Fruit fly (Drosophila melanogaster): ENCODE measurements around the gene capt.

The capt gene

dm6 chr2L:1118880-1119809, 38.9 kb downstream of the capt start (continued):
- TF ChIP-seq Rx (GFP tag; IDR thresholded peaks at IDR 0.05) (peak; percentile 50), her (GFP tag; optimal IDR thresholded peaks at IDR 0.05) (peak; percentile 19), Mrtf (GFP tag; IDR thresholded peaks at IDR 0.05) (peak; percentile 54; the same call in 2 of the 3 replicates), Lhr (GFP tag; optimal IDR thresholded peaks at IDR 0.05) (no peak), CG11456 (GFP tag; IDR thresholded peaks at IDR 0.05) (peak; percentile 66), Mes4 (GFP tag; optimal IDR thresholded peaks at IDR 0.05) (peak; percentile 32), CG11696 (GFP tag; IDR thresholded peaks at IDR 0.05) (peak; percentile 55), gfzf (GFP tag; optimal IDR thresholded peaks at IDR 0.05) (no peak), CG1233 (GFP tag; optimal IDR thresholded peaks at IDR 0.05) (peak; percentile 48), CoRest (tag; optimal IDR thresholded peaks at IDR 0.05) (peak; percentile 71), kay (GFP tag; optimal IDR thresholded peaks at IDR 0.05) (peak; percentile 61), pros (GFP tag; optimal IDR thresholded peaks at IDR 0.05) (no peak), CG11398 (GFP tag; optimal IDR thresholded peaks at IDR 0.05) (no peak), amos (GFP tag; IDR thresholded peaks at IDR 0.05; ENCODE audit: partially characterized antibody) (peak; percentile 44; the same call in 1 of the 2 replicates), tio (GFP tag; optimal IDR thresholded peaks at IDR 0.05) (peak; percentile 51), sens-2 (GFP tag; IDR thresholded peaks at IDR 0.05) (0 out of 2 replicates have a peak, but pooled peaks have one; percentile 6), Lim3 (GFP tag; IDR thresholded peaks at IDR 0.05) (no peak), slp2 (GFP tag; optimal IDR thresholded peaks at IDR 0.05) (peak; percentile 17), CG4282 (GFP tag; optimal IDR thresholded peaks at IDR 0.05) (no peak), sim (GFP tag; IDR thresholded peaks at IDR 0.05) (no peak), Ada2b (GFP tag; IDR thresholded peaks at IDR 0.05) (peak; percentile 84), CG7372 (GFP tag; IDR thresholded peaks at IDR 0.05) (peak; percentile 65), pnt (GFP tag; optimal IDR thresholded peaks at IDR 0.05) (peak; percentile 19), CG14965 (GFP tag; optimal IDR thresholded peaks at IDR 0.05; ENCODE audit: borderline replicate concordance) (no peak), insv (GFP tag; optimal IDR thresholded peaks at IDR 0.05) (peak in 1 of 2 experiments; percentile 21), pum (GFP tag; optimal IDR thresholded peaks at IDR 0.05) (peak; percentile 37), da (GFP tag; optimal IDR thresholded peaks at IDR 0.05) (peak; percentile 16), CG13894 (tag; optimal IDR thresholded peaks at IDR 0.05) (peak; percentile 13), CG6272 (GFP tag; IDR thresholded peaks at IDR 0.05) (peak; percentile 57), Ets97D (GFP tag; optimal IDR thresholded peaks at IDR 0.05) (peak; percentile 44), Nf-YB (GFP tag; optimal IDR thresholded peaks at IDR 0.05) (peak; percentile 33), pita (GFP tag; optimal IDR thresholded peaks at IDR 0.05) (no peak), pb (GFP tag; optimal IDR thresholded peaks at IDR 0.05) (no peak), CG8359 (GFP tag; optimal IDR thresholded peaks at IDR 0.05; ENCODE audit: borderline replicate concordance) (no peak), repo (GFP tag; optimal IDR thresholded peaks at IDR 0.05) (peak; percentile 13), Side (GFP tag; optimal IDR thresholded peaks at IDR 0.05) (no peak), ac (GFP tag; optimal IDR thresholded peaks at IDR 0.05) (no peak), hbn (GFP tag; IDR thresholded peaks at IDR 0.05; ENCODE audit: partially characterized antibody) (no peak), gcm (GFP tag; optimal IDR thresholded peaks at IDR 0.05) (peak; percentile 52), Abd-B (GFP tag; optimal IDR thresholded peaks at IDR 0.05) (peak; percentile 40), Oaz (GFP tag; IDR thresholded peaks at IDR 0.05) (peak; percentile 61), ind (GFP tag; optimal IDR thresholded peaks at IDR 0.05) (peak; percentile 71), CG2889 (GFP tag; IDR thresholded peaks at IDR 0.05) (no peak), CG6765 (GFP tag; optimal IDR thresholded peaks at IDR 0.05) (peak; percentile 45), org-1 (GFP tag; optimal IDR thresholded peaks at IDR 0.05) (peak; percentile 78), p53 (GFP tag; optimal IDR thresholded peaks at IDR 0.05) (no peak), CG11093 (GFP tag; IDR thresholded peaks at IDR 0.05) (peak; percentile 54; the same call in 2 of the 3 replicates), ATbp (GFP tag; optimal IDR thresholded peaks at IDR 0.05) (peak; percentile 49), CG12942 (GFP tag; optimal IDR thresholded peaks at IDR 0.05) (peak; percentile 70)
